Worm (Caenorhabditis elegans) whole organism, L3 larva: ENCODE results near the gene F32D8.13.

Experiments
- ama-1 ChIP-seq: fragments of 150-350 bp; optimal IDR thresholded peaks from 2 replicates; lab custom pipeline; 2018
- ceh-82 ChIP-seq: fragments of 150-350 bp; optimal IDR thresholded peaks from 2 replicates; lab custom pipeline; 2014; ENCODE audit warnings: missing biosample characterization, missing genetic modification characterization
- jun-1 ChIP-seq: fragments of 150-350 bp; optimal IDR thresholded peaks from 2 replicates; lab custom pipeline; 2014; ENCODE audit warnings: missing biosample characterization, missing genetic modification reagents, missing genetic modification characterization
- lin-15B ChIP-seq: fragments of 150-350 bp; optimal IDR thresholded peaks from 2 replicates; lab custom pipeline; 2014; ENCODE audit warnings: missing biosample characterization, missing genetic modification characterization
- pha-4 ChIP-seq: fragments of 150-350 bp; optimal IDR thresholded peaks from 2 replicates; lab custom pipeline; 2014; ENCODE audit warnings: missing biosample characterization, missing genetic modification reagents, missing genetic modification characterization
- unc-62 ChIP-seq: fragments of 150-350 bp; sonication (generic microtip); optimal IDR thresholded peaks from 4 replicates; lab custom pipeline; 2014; ENCODE audit warnings: missing biosample characterization, missing genetic modification reagents, missing genetic modification characterization

- TF ChIP-seq ama-1 (lab: Kevin White, UChicago) = no peak
- TF ChIP-seq unc-62 (GFP tag; lab: Kevin White, UChicago) = no peak
- no peak for TF ChIP-seq pha-4 (tag; lab: Kevin White, UChicago)
- TF ChIP-seq lin-15B (tag; lab: Kevin White, UChicago) = no peak
- no peak for TF ChIP-seq jun-1 (tag; lab: Kevin White, UChicago)
- TF ChIP-seq ceh-82 = no peak
Observed at ce11 chrV:10902682-10903081, 6.3 kb upstream of the F32D8.13 start, which contains the start of gene F32D8.8.
